Worm (Caenorhabditis elegans): ENCODE results near the gene coq-3.

The coq-3 gene

DNA sequence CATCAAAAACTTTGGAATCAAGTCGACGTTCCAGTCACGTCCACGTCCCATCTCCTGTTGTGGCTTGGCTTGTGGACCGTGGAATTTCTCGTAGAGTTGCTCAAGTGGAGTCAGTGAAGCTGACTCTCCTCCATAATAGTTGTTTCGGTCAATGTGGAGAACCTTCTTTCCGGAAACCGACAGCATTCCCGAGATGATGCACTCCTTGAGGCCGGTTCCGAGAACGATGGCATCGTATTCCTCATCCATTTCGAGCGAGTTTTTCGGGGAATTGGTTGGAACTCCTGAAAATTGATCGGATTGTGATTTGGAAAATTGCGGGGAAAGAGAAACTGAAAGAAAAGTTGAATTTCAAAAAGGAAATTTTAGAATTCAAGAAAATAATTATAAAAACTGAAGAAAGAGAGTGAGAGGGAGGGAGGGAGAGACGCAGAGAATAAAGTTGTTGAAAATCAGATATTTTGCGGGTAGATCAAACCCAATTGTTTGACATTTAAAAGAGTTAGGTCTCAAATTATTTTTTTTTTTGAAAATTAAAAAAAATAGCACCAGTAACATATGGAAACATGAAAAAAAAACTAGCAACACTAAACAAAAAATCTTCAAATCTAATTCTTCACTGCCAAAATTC lies 3.4 kb downstream of the coq-3 start, which contains the start of gene gdi-1:
Gene gdi-1 (minus strand): TSS at position 286 of the 631 bp plus-strand sequence.
- TF ChIP-seq C08G9.2 (tag; optimal IDR thresholded peaks at IDR 0.05): no peak
- no peak for TF ChIP-seq ref-2 (tag; optimal IDR thresholded peaks at IDR 0.05)
- no peak for TF ChIP-seq F13H6.1 (tag; optimal IDR thresholded peaks at IDR 0.05)
- TF ChIP-seq unc-3 (GFP tag; conservative IDR thresholded peaks at IDR 0.05): no peak
- TF ChIP-seq unc-3 (tag; optimal IDR thresholded peaks at IDR 0.05): no peak
- no peak for TF ChIP-seq pag-3 (tag; optimal IDR thresholded peaks at IDR 0.05; ENCODE audit: borderline replicate concordance)
- no peak for TF ChIP-seq madf-2 (tag; optimal IDR thresholded peaks at IDR 0.05)
- TF ChIP-seq ceh-18 (tag; optimal IDR thresholded peaks at IDR 0.05): no peak
- no peak for TF ChIP-seq Y22D7AL.16 (tag; optimal IDR thresholded peaks at IDR 0.05)

DNA sequence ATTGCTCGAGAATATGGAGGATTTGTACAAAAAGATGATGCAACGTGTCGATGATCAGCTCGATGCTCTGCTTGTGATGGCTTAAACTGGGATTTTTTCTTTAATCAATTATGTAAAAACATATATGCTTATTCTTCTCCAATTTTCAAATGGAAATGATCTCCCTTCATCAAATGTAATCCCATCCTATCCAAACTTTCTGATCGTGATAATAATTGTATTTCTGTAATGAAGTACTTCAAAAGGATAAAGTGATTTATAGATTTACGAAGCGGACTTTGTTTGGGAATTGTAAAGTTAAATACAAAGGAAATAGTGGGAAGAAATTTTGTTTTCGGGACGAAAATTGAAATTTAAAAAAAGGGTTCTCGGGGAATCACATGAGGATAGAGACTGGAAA lies 5.5 kb downstream of the coq-3 start:
- TF ChIP-seq odd-2 (tag; optimal IDR thresholded peaks at IDR 0.05) (no peak), fkh-6 (tag; optimal IDR thresholded peaks at IDR 0.05) (no peak), lin-11 (tag; optimal IDR thresholded peaks at IDR 0.05) (no peak), pax-1 (tag; optimal IDR thresholded peaks at IDR 0.05) (no peak), ama-1 (optimal IDR thresholded peaks at IDR 0.05) (peak; percentile 13), C38D4.7 (GFP tag; optimal IDR thresholded peaks at IDR 0.05) (no peak), C08G9.2 (tag; optimal IDR thresholded peaks at IDR 0.05) (no peak)

DNA sequence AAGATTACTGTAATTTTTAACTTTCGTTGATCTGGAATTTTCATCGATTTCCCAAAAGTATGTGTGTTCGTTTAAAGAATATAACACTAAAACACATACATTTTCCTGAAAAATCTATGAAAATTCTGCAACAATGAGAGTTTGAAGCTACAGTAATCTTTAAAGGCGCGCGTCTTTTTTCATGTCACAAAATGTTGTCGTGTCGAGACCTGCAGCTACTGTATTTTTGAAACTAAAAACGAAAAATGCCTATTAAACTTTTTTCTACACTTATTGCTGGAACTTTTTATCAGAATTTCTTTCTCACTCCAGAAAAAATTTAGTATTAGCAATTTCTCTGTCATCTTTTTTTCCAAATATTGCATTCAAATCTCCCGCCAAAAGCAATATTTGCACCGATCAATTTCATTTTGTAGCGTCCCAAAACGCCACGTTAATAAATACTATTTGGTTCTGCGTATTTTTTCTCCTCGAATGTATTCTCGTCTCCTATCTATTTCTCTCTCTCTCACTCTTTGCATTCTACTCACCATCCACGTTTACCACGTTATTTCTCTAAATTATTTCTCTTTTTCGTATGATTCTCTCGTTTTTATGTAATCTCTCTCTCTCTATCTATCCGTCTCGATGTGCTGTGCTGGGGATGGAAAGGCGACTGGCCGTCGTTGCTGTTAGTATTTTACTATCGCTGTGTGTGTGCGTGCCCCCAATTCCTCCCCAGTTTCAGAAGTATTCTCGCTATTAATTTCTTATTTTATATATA lies 9.6 kb downstream of the coq-3 start, which contains the start of gene melo-1:
Gene melo-1 (plus strand): TSS at position 658 of the 763 bp plus-strand sequence.
- TF ChIP-seq F13H6.1 (tag; optimal IDR thresholded peaks at IDR 0.05) (no peak), ceh-19 (GFP tag; optimal IDR thresholded peaks at IDR 0.05) (peak; percentile 11), Y22D7AL.16 (tag; optimal IDR thresholded peaks at IDR 0.05) (no peak), ama-1 (optimal IDR thresholded peaks at IDR 0.05) (no peak), lim-6 (tag; optimal IDR thresholded peaks at IDR 0.05) (no peak), gmeb-2 (tag; optimal IDR thresholded peaks at IDR 0.05) (no peak), unc-86 (tag; optimal IDR thresholded peaks at IDR 0.05) (no peak), pqm-1 (tag; optimal IDR thresholded peaks at IDR 0.05) (no peak), C38D4.7 (GFP tag; optimal IDR thresholded peaks at IDR 0.05) (no peak), unc-42 (tag; optimal IDR thresholded peaks at IDR 0.05) (peak; percentile 51), nfya-1 (tag; optimal IDR thresholded peaks at IDR 0.05) (peak; percentile 60), ref-2 (tag; optimal IDR thresholded peaks at IDR 0.05) (no peak), ceh-31 (tag; optimal IDR thresholded peaks at IDR 0.05) (no peak), hlh-15 (tag; optimal IDR thresholded peaks at IDR 0.05) (no peak), odd-2 (tag; optimal IDR thresholded peaks at IDR 0.05) (no peak), unc-55 (GFP tag; optimal IDR thresholded peaks at IDR 0.05) (peak; percentile 42), K09A11.1 (tag; optimal IDR thresholded peaks at IDR 0.05; ENCODE audit: insufficient read depth) (no peak)

DNA sequence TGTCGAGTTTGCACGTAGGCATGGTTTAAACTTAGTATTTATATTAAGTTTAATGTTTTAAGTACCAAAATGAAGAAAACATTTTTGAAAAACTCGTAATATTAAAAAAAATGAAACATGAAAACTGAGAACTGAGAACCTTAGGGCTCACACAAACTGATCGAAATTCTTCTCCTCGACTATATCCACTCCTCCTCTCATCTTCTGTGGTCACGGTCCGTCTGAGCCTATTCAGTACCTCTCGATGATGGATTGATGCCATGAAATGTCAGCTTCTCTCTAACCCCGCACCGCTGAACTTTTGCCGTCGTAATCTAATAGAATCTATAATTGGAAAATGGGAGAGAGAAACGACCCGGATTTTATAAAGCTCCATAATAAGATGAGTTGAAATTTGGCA lies 11.6 kb downstream of the coq-3 start, which contains the start of gene nlp-56:
Gene nlp-56 (minus strand): TSS at position 257 of the 400 bp plus-strand sequence.
- TF ChIP-seq ahr-1 (tag; optimal IDR thresholded peaks at IDR 0.05) (no peak), unc-55 (GFP tag; optimal IDR thresholded peaks at IDR 0.05) (no peak), F13H6.1 (tag; optimal IDR thresholded peaks at IDR 0.05) (no peak), tbx-2 (tag; optimal IDR thresholded peaks at IDR 0.05) (no peak), fkh-6 (tag; optimal IDR thresholded peaks at IDR 0.05) (no peak), hlh-6 (tag; optimal IDR thresholded peaks at IDR 0.05) (no peak), ama-1 (optimal IDR thresholded peaks at IDR 0.05) (no peak), syd-9 (tag; optimal IDR thresholded peaks at IDR 0.05) (no peak), zip-5 (tag; optimal IDR thresholded peaks at IDR 0.05) (no peak), dve-1 (tag; optimal IDR thresholded peaks at IDR 0.05) (no peak), pha-2 (tag; optimal IDR thresholded peaks at IDR 0.05) (no peak), C08G9.2 (tag; optimal IDR thresholded peaks at IDR 0.05) (no peak), nhr-11 (tag; optimal IDR thresholded peaks at IDR 0.05) (no peak), gmeb-2 (tag; optimal IDR thresholded peaks at IDR 0.05) (no peak), sdc-2 (tag; optimal IDR thresholded peaks at IDR 0.05) (no peak), ceh-45 (GFP tag; IDR thresholded peaks at IDR 0.05) (no peak), lim-6 (tag; optimal IDR thresholded peaks at IDR 0.05) (no peak), K02D7.2 (tag; optimal IDR thresholded peaks at IDR 0.05) (no peak), nhr-232 (tag; optimal IDR thresholded peaks at IDR 0.05) (no peak)

Measured in whole organism, late embryonic.